Fruit fly (Drosophila melanogaster) whole organism, embryonic: ENCODE results near the gene CG3984.

Experiments used
- Adf1 ChIP-seq: fragments of 200-800 bp; sonication (Bioruptor generic); IDR thresholded peaks from 2 replicates; pipeline ENCODE4 v1.3.6; 2022; ENCODE audit warnings: missing biosample characterization, missing genetic modification characterization
- Atf3 ChIP-seq: fragments of 200-800 bp; sonication (Bioruptor generic); optimal IDR thresholded peaks from 3 replicates; lab custom pipeline; 2016; ENCODE audit warnings: missing biosample characterization, missing genetic modification characterization
- B-H2 ChIP-seq: fragments of 200-800 bp; sonication (Bioruptor generic); optimal IDR thresholded peaks from 2 replicates; lab custom pipeline; 2018; ENCODE audit warnings: missing biosample characterization, mild to moderate bottlenecking, missing genetic modification characterization
- Blimp-1 ChIP-seq: fragments of 200-800 bp; sonication (Bioruptor generic); optimal IDR thresholded peaks from 3 replicates; lab custom pipeline; 2018; ENCODE audit warnings: missing biosample characterization, missing genetic modification characterization, mild to moderate bottlenecking, moderate library complexity, missing genetic modification reagents
- CG10274 ChIP-seq: fragments of 200-800 bp; sonication (Bioruptor generic); optimal IDR thresholded peaks from 3 replicates; lab custom pipeline; 2017; ENCODE audit warnings: missing biosample characterization, mild to moderate bottlenecking, missing genetic modification characterization
- CG10321 ChIP-seq: fragments of 200-800 bp; sonication (Bioruptor generic); IDR thresholded peaks from 2 replicates; pipeline ENCODE4 v1.3.6; 2022; ENCODE audit warnings: missing biosample characterization, missing genetic modification characterization
- CG11504 ChIP-seq: fragments of 200-800 bp; sonication (Bioruptor generic); optimal IDR thresholded peaks from 3 replicates; lab custom pipeline; 2019; ENCODE audit warnings: missing biosample characterization, mild to moderate bottlenecking, missing genetic modification characterization, moderate library complexity
- CG12236 ChIP-seq: fragments of 200-800 bp; sonication (Bioruptor generic); optimal IDR thresholded peaks from 2 replicates; lab custom pipeline; 2016; ENCODE audit warnings: missing biosample characterization, missing genetic modification characterization
- CG13775 ChIP-seq: fragments of 200-800 bp; sonication (Bioruptor generic); optimal IDR thresholded peaks from 3 replicates; lab custom pipeline; 2017; ENCODE audit warnings: missing biosample characterization, mild to moderate bottlenecking, missing genetic modification characterization
- CG14014 ChIP-seq: fragments of 200-800 bp; sonication (Bioruptor generic); IDR thresholded peaks from 2 replicates; pipeline ENCODE4 v1.3.6; 2022; ENCODE audit warnings: missing biosample characterization, missing genetic modification characterization
- CG17361 ChIP-seq: fragments of 200-800 bp; sonication (Bioruptor generic); IDR thresholded peaks from 3 replicates; pipeline ENCODE4 v1.3.6; 2022; ENCODE audit warnings: missing biosample characterization, missing genetic modification characterization
- CG31365 ChIP-seq: fragments of 200-800 bp; sonication (Bioruptor generic); optimal IDR thresholded peaks from 2 replicates; lab custom pipeline; 2018; ENCODE audit warnings: missing biosample characterization, mild to moderate bottlenecking, missing genetic modification characterization
- CG3995 ChIP-seq: fragments of 200-800 bp; sonication (Bioruptor generic); optimal IDR thresholded peaks from 3 replicates; lab custom pipeline; 2016; ENCODE audit warnings: missing biosample characterization, missing genetic modification characterization
- CG7271 ChIP-seq: fragments of 200-800 bp; sonication (Bioruptor generic); optimal IDR thresholded peaks from 2 replicates; lab custom pipeline; 2018; ENCODE audit warnings: missing biosample characterization, mild to moderate bottlenecking, missing genetic modification characterization, moderate library complexity
- CG7963 ChIP-seq: fragments of 200-800 bp; sonication (Bioruptor generic); IDR thresholded peaks from 3 replicates; pipeline ENCODE4 v1.3.6; 2022; ENCODE audit warnings: missing biosample characterization, missing genetic modification characterization; ENCODE audit not compliant: partially characterized antibody
- CG8089 ChIP-seq: fragments of 200-800 bp; sonication (Bioruptor generic); optimal IDR thresholded peaks from 3 replicates; lab custom pipeline; 2016; ENCODE audit warnings: missing biosample characterization, missing genetic modification characterization
- CG8281 ChIP-seq: fragments of 200-800 bp; sonication (Bioruptor generic); optimal IDR thresholded peaks from 2 replicates; lab custom pipeline; 2018; ENCODE audit warnings: missing biosample characterization, mild to moderate bottlenecking, missing genetic modification characterization, moderate library complexity
- CG9876 ChIP-seq: fragments of 200-800 bp; sonication (Bioruptor generic); optimal IDR thresholded peaks from 2 replicates; lab custom pipeline; 2016; ENCODE audit warnings: missing biosample characterization, missing genetic modification characterization
- D19B ChIP-seq: fragments of 200-800 bp; sonication (Bioruptor generic); optimal IDR thresholded peaks from 2 replicates; lab custom pipeline; 2017; ENCODE audit warnings: missing biosample characterization, mild to moderate bottlenecking, missing genetic modification characterization
- Dbx ChIP-seq: fragments of 200-800 bp; sonication (Bioruptor generic); IDR thresholded peaks from 3 replicates; pipeline ENCODE4 v1.3.6; 2022; ENCODE audit warnings: missing biosample characterization, missing genetic modification characterization
- Dip3 ChIP-seq: fragments of 200-800 bp; sonication (Bioruptor generic); optimal IDR thresholded peaks from 3 replicates; lab custom pipeline; 2016; ENCODE audit warnings: missing biosample characterization, missing genetic modification characterization
- H2.0 ChIP-seq: fragments of 200-800 bp; sonication (Bioruptor generic); IDR thresholded peaks from 2 replicates; pipeline ENCODE4 v1.3.6; 2022; ENCODE audit warnings: missing biosample characterization, missing genetic modification characterization
- HLHmδ ChIP-seq: fragments of 200-800 bp; sonication (Bioruptor generic); optimal IDR thresholded peaks from 2 replicates; lab custom pipeline; 2018; ENCODE audit warnings: missing biosample characterization, mild to moderate bottlenecking, missing genetic modification characterization, moderate library complexity
- Hey ChIP-seq: fragments of 200-800 bp; sonication (Bioruptor generic); optimal IDR thresholded peaks from 3 replicates; lab custom pipeline; 2018; ENCODE audit warnings: missing biosample characterization, mild to moderate bottlenecking, missing genetic modification characterization
- MESR4 ChIP-seq: fragments of 200-800 bp; sonication (Bioruptor generic); optimal IDR thresholded peaks from 2 replicates; lab custom pipeline; 2018; ENCODE audit warnings: missing biosample characterization, mild to moderate bottlenecking, missing genetic modification characterization, moderate library complexity
- MTF-1 ChIP-seq: fragments of 200-800 bp; sonication (Bioruptor generic); optimal IDR thresholded peaks from 2 replicates; lab custom pipeline; 2018; ENCODE audit warnings: missing biosample characterization, mild to moderate bottlenecking, missing genetic modification characterization, borderline replicate concordance
- NC2α ChIP-seq: fragments of 200-800 bp; sonication (Bioruptor generic); optimal IDR thresholded peaks from 2 replicates; lab custom pipeline; 2016; ENCODE audit warnings: missing biosample characterization, missing genetic modification characterization
- Poxn ChIP-seq: fragments of 200-800 bp; sonication (Bioruptor generic); IDR thresholded peaks from 2 replicates; pipeline ENCODE4 v1.3.6; 2022; ENCODE audit warnings: missing biosample characterization, missing genetic modification characterization
- Ptx1 ChIP-seq: fragments of 200-800 bp; sonication (Bioruptor generic); IDR thresholded peaks from 2 replicates; pipeline ENCODE4 v1.3.6; 2022; ENCODE audit warnings: missing biosample characterization, missing genetic modification characterization
- Scr ChIP-seq: fragments of 200-800 bp; sonication (Bioruptor generic); IDR thresholded peaks from 2 replicates; pipeline ENCODE4 v1.3.6; 2022; ENCODE audit warnings: missing biosample characterization, missing genetic modification characterization; ENCODE audit not compliant: partially characterized antibody
- Sox102F ChIP-seq: fragments of 200-800 bp; sonication (Bioruptor generic); optimal IDR thresholded peaks from 2 replicates; lab custom pipeline; 2018; ENCODE audit warnings: missing biosample characterization, mild to moderate bottlenecking, missing genetic modification characterization, moderate library complexity
- Sry-β ChIP-seq: fragments of 200-800 bp; sonication (Bioruptor generic); optimal IDR thresholded peaks from 2 replicates; lab custom pipeline; 2018; ENCODE audit warnings: missing biosample characterization, mild to moderate bottlenecking, missing genetic modification characterization, moderate library complexity
- Tbp ChIP-seq: fragments of >200 bp; optimal IDR thresholded peaks from 2 replicates; lab custom pipeline; 2018; ENCODE audit warnings: missing biosample characterization, missing genetic modification characterization
- YL-1 ChIP-seq: fragments of 200-800 bp; sonication (Bioruptor generic); optimal IDR thresholded peaks from 3 replicates; lab custom pipeline; 2017; ENCODE audit warnings: missing biosample characterization, mild to moderate bottlenecking, missing genetic modification characterization
- ac ChIP-seq: fragments of 200-800 bp; sonication (Bioruptor generic); optimal IDR thresholded peaks from 3 replicates; lab custom pipeline; 2017; ENCODE audit warnings: missing biosample characterization, mild to moderate bottlenecking, missing genetic modification characterization
- ara ChIP-seq: fragments of 200-800 bp; sonication (Bioruptor generic); IDR thresholded peaks from 2 replicates; pipeline ENCODE4 v1.3.6; 2022; ENCODE audit warnings: missing biosample characterization, missing genetic modification characterization
- ash1 ChIP-seq: fragments of 200-800 bp; sonication (Bioruptor generic); optimal IDR thresholded peaks from 2 replicates; lab custom pipeline; 2018; ENCODE audit warnings: missing biosample characterization, mild to moderate bottlenecking, missing genetic modification characterization
- danr ChIP-seq: fragments of 200-800 bp; sonication (Bioruptor generic); IDR thresholded peaks from 2 replicates; pipeline ENCODE4 v1.3.6; 2022; ENCODE audit warnings: missing biosample characterization, missing genetic modification characterization
- h ChIP-seq: fragments of >200 bp; optimal IDR thresholded peaks from 2 replicates; lab custom pipeline; 2017
- hbn ChIP-seq: fragments of 200-800 bp; sonication (Bioruptor generic); IDR thresholded peaks from 2 replicates; pipeline ENCODE4 v1.3.6; 2022; ENCODE audit warnings: missing biosample characterization, missing genetic modification characterization; ENCODE audit not compliant: partially characterized antibody
- lmd ChIP-seq: fragments of 200-800 bp; sonication (Bioruptor generic); IDR thresholded peaks from 2 replicates; pipeline ENCODE4 v1.3.6; 2022; ENCODE audit warnings: missing biosample characterization, missing genetic modification characterization
- mld ChIP-seq: fragments of 200-800 bp; sonication (Bioruptor generic); IDR thresholded peaks from 3 replicates; pipeline ENCODE4 v1.3.6; 2022; ENCODE audit warnings: missing biosample characterization, missing genetic modification characterization; ENCODE audit not compliant: partially characterized antibody
- org-1 ChIP-seq: fragments of 200-800 bp; sonication (Bioruptor generic); optimal IDR thresholded peaks from 2 replicates; lab custom pipeline; 2017; ENCODE audit warnings: missing biosample characterization, missing genetic modification characterization
- p53 ChIP-seq: fragments of 200-800 bp; sonication (Bioruptor generic); optimal IDR thresholded peaks from 2 replicates; lab custom pipeline; 2016; ENCODE audit warnings: missing biosample characterization, missing genetic modification characterization
- salm ChIP-seq: fragments of 200-800 bp; sonication (Bioruptor generic); optimal IDR thresholded peaks from 2 replicates; lab custom pipeline; 2018; ENCODE audit warnings: missing biosample characterization, mild to moderate bottlenecking, missing genetic modification characterization
- slp2 ChIP-seq: fragments of 200-800 bp; sonication (Bioruptor generic); optimal IDR thresholded peaks from 2 replicates; lab custom pipeline; 2016; ENCODE audit warnings: missing biosample characterization, missing genetic modification characterization
- sna ChIP-seq: fragments of 200-800 bp; sonication (Bioruptor generic); IDR thresholded peaks from 2 replicates; pipeline ENCODE4 v1.3.6; 2022; ENCODE audit warnings: missing biosample characterization, missing genetic modification characterization; ENCODE audit not compliant: partially characterized antibody
- stc ChIP-seq: fragments of 200-800 bp; sonication (Bioruptor generic); IDR thresholded peaks from 2 replicates; pipeline ENCODE4 v1.3.6; 2022; ENCODE audit warnings: missing biosample characterization, missing genetic modification characterization
- toy ChIP-seq: fragments of 200-800 bp; sonication (Bioruptor generic); IDR thresholded peaks from 2 replicates; pipeline ENCODE4 v1.3.6; 2022; ENCODE audit warnings: missing biosample characterization, missing genetic modification characterization
- trem ChIP-seq: fragments of 200-800 bp; optimal IDR thresholded peaks from 3 replicates; lab custom pipeline; 2019; ENCODE audit warnings: missing biosample characterization, mild to moderate bottlenecking, missing genetic modification characterization, moderate library complexity
- zen ChIP-seq: fragments of 200-800 bp; sonication (Bioruptor generic); optimal IDR thresholded peaks from 3 replicates; lab custom pipeline; 2018; ENCODE audit warnings: missing biosample characterization, mild to moderate bottlenecking, missing genetic modification characterization, moderate library complexity

Gene CG3984

DNA sequence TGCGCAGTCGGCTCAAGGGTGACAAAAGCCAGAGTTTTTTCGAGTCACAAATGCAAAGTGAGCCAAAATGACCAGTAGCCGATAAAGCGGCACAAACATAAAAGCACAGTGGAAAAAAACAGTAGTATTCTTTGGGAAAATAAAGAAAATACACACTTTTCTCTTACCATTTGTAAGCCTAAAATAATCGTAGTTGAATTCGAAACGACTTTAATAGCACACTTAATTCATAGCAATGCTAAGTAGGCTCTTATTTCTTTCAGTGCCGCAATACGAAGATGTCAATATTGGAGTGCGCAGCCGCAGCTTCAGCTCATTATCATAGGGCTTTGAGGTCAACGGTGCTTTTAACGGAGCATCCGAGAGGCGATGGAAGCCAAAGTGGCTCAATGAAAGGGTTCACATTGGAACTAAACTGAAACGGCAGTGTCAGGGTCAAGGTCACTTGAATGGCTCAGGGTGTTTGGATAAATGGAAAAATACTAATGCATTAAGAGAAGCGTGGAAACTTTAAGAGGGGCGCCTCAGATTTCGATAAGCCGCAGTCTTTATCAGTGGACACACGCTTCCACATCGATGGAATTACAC lies 49.2 kb upstream of the CG3984 start (continued):
- TF ChIP-seq Poxn (GFP tag; lab: Robert Waterston, UW) (no peak), B-H2 (GFP tag; lab: Kevin White, UChicago) (no peak), HLHmδ (GFP tag; lab: Kevin White, UChicago) (no peak), toy (GFP tag; lab: Robert Waterston, UW) (0 out of 2 replicates have a peak, but pooled peaks have one; percentile 49), lmd (GFP tag; lab: Robert Waterston, UW) (peak; percentile 90), Blimp-1 (GFP tag; lab: Kevin White, UChicago) (peak; percentile 82), ac (GFP tag; lab: Kevin White, UChicago) (no peak), slp2 (GFP tag; lab: Kevin White, UChicago) (peak; percentile 79), D19B (peak; percentile 23), CG13775 (peak; percentile 58), Tbp (GFP tag; lab: Kevin White, UChicago) (no peak), CG11504 (tag; lab: Kevin White, UChicago) (peak; percentile 90), Dbx (GFP tag; lab: Robert Waterston, UW) (peak; percentile 72), org-1 (GFP tag; lab: Kevin White, UChicago) (peak; percentile 74), CG14014 (peak; percentile 93), danr (peak; percentile 89), CG7271 (tag; lab: Kevin White, UChicago) (peak; percentile 28), Scr (GFP tag; lab: Robert Waterston, UW) (no peak), zen (tag; lab: Kevin White, UChicago) (peak; percentile 59), MESR4 (GFP tag; lab: Kevin White, UChicago) (no peak), Sox102F (peak; percentile 90), YL-1 (GFP tag; lab: Kevin White, UChicago) (no peak), stc (GFP tag; lab: Robert Waterston, UW) (peak; percentile 92), salm (peak; percentile 69), Atf3 (GFP tag; lab: Kevin White, UChicago) (peak; percentile 71), H2.0 (GFP tag; lab: Robert Waterston, UW) (peak; percentile 92), h (lab: Kevin White, UChicago) (no peak), CG31365 (tag; lab: Kevin White, UChicago) (peak; percentile 55), CG9876 (GFP tag; lab: Kevin White, UChicago) (peak; percentile 67), Adf1 (GFP tag; lab: Robert Waterston, UW) (peak; percentile 68), CG10274 (GFP tag; lab: Kevin White, UChicago) (peak; percentile 53), Dip3 (GFP tag; lab: Kevin White, UChicago) (peak; percentile 64), hbn (GFP tag; lab: Robert Waterston, UW) (no peak), Ptx1 (GFP tag; lab: Robert Waterston, UW) (peak; percentile 95), Sry-β (no peak), mld (GFP tag; lab: Robert Waterston, UW) (no peak), NC2α (peak; percentile 66), MTF-1 (GFP tag; lab: Kevin White, UChicago) (peak; percentile 58), CG7963 (no peak), sna (no peak), trem (tag; lab: Kevin White, UChicago) (peak; percentile 44), CG10321 (GFP tag; lab: Robert Waterston, UW) (peak; percentile 72), CG8089 (GFP tag; lab: Kevin White, UChicago) (peak; percentile 78), Hey (tag; lab: Kevin White, UChicago) (no peak), p53 (GFP tag; lab: Kevin White, UChicago) (peak; percentile 82), CG12236 (GFP tag; lab: Kevin White, UChicago) (peak; percentile 50), CG3995 (GFP tag; lab: Kevin White, UChicago) (peak; percentile 29), CG8281 (tag; lab: Kevin White, UChicago) (peak; percentile 70), ash1 (GFP tag; lab: Kevin White, UChicago) (no peak), ara (GFP tag; lab: Robert Waterston, UW) (peak; percentile 85), CG17361 (GFP tag; lab: Robert Waterston, UW) (peak; percentile 89)
